Fruit fly (Drosophila melanogaster) whole organism, prepupa: ENCODE measurements around the gene CG17959.

Source experiments
- Blimp-1 ChIP-seq: fragments of 200-800 bp; sonication (Bioruptor generic); optimal IDR thresholded peaks from 3 replicates; lab custom pipeline; 2017; ENCODE audit warnings: missing biosample characterization, missing genetic modification characterization, mild to moderate bottlenecking, moderate library complexity, missing genetic modification reagents
- CG10669 ChIP-seq: fragments of 200-800 bp; sonication (Bioruptor generic); optimal IDR thresholded peaks from 3 replicates; lab custom pipeline; 2018; ENCODE audit warnings: missing biosample characterization, mild to moderate bottlenecking, missing genetic modification characterization, moderate library complexity
- CG1621 ChIP-seq: fragments of 200-800 bp; sonication (Bioruptor generic); optimal IDR thresholded peaks from 3 replicates; lab custom pipeline; 2018; ENCODE audit warnings: missing biosample characterization, mild to moderate bottlenecking, missing genetic modification characterization
- CG16779 ChIP-seq: fragments of 200-800 bp; sonication (Bioruptor generic); optimal IDR thresholded peaks from 3 replicates; lab custom pipeline; 2017; ENCODE audit warnings: missing biosample characterization, mild to moderate bottlenecking, missing genetic modification characterization
- CG3032 ChIP-seq: fragments of 200-800 bp; optimal IDR thresholded peaks from 2 replicates; lab custom pipeline; 2019; ENCODE audit warnings: missing biosample characterization, mild to moderate bottlenecking, missing genetic modification characterization, moderate library complexity
- CG4318 ChIP-seq: fragments of 200-800 bp; sonication (Bioruptor generic); optimal IDR thresholded peaks from 3 replicates; lab custom pipeline; 2017; ENCODE audit warnings: missing biosample characterization, mild to moderate bottlenecking, missing genetic modification characterization
- CG6163 ChIP-seq: fragments of 200-800 bp; sonication (Bioruptor generic); IDR thresholded peaks from 3 replicates; pipeline ENCODE4 v1.3.6; 2022; ENCODE audit warnings: missing biosample characterization, missing genetic modification characterization
- CG7368 ChIP-seq: fragments of 200-800 bp; sonication (Bioruptor generic); optimal IDR thresholded peaks from 3 replicates; lab custom pipeline; 2016; ENCODE audit warnings: missing biosample characterization, missing genetic modification characterization
- CG8119 ChIP-seq: fragments of 200-800 bp; sonication (Bioruptor generic); IDR thresholded peaks from 3 replicates; pipeline ENCODE4 v1.3.6; 2022; ENCODE audit warnings: missing biosample characterization, missing genetic modification characterization
- CG8319 ChIP-seq: fragments of 200-800 bp; sonication (Bioruptor generic); optimal IDR thresholded peaks from 3 replicates; lab custom pipeline; 2016; ENCODE audit warnings: missing biosample characterization, missing genetic modification characterization
- Eip78C ChIP-seq: fragments of 200-800 bp; sonication (Bioruptor generic); peaks from one replicate; lab custom pipeline; 2016; ENCODE audit warnings: missing biosample characterization, missing genetic modification characterization
- Ets96B ChIP-seq: fragments of 200-800 bp; optimal IDR thresholded peaks from 2 replicates; lab custom pipeline; 2019; ENCODE audit warnings: missing biosample characterization, mild to moderate bottlenecking, missing genetic modification characterization, moderate library complexity
- Gug ChIP-seq: fragments of 200-800 bp; sonication (Bioruptor generic); IDR thresholded peaks from 2 replicates; pipeline ENCODE4 v1.3.6; 2022; ENCODE audit warnings: missing biosample characterization, missing genetic modification characterization
- Hr39 ChIP-seq: fragments of 200-800 bp; sonication (Bioruptor generic); optimal IDR thresholded peaks from 2 replicates; lab custom pipeline; 2016; ENCODE audit warnings: missing biosample characterization, missing genetic modification characterization
- Hr4 ChIP-seq: fragments of 200-800 bp; sonication (Bioruptor generic); optimal IDR thresholded peaks from 3 replicates; lab custom pipeline; 2016; ENCODE audit warnings: missing biosample characterization, missing genetic modification characterization
- OdsH ChIP-seq: fragments of 200-800 bp; sonication (Bioruptor generic); optimal IDR thresholded peaks from 3 replicates; lab custom pipeline; 2016; ENCODE audit warnings: missing biosample characterization, missing genetic modification characterization
- Sox102F ChIP-seq: fragments of 200-800 bp; sonication (Bioruptor generic); optimal IDR thresholded peaks from 2 replicates; lab custom pipeline; 2016; ENCODE audit warnings: missing biosample characterization, mild to moderate bottlenecking, missing genetic modification characterization
- Sox14 ChIP-seq: fragments of 200-800 bp; sonication (Bioruptor generic); optimal IDR thresholded peaks from 3 replicates; lab custom pipeline; 2016; ENCODE audit warnings: missing biosample characterization, missing genetic modification characterization
- Sox15 ChIP-seq: fragments of 200-800 bp; sonication (Bioruptor generic); optimal IDR thresholded peaks from 3 replicates; lab custom pipeline; 2016; ENCODE audit warnings: missing biosample characterization, missing genetic modification characterization
- achi ChIP-seq: fragments of 200-800 bp; sonication (Bioruptor generic); optimal IDR thresholded peaks from 3 replicates; lab custom pipeline; 2016; ENCODE audit warnings: missing biosample characterization, missing genetic modification characterization
- acj6 ChIP-seq: fragments of 200-800 bp; sonication (Bioruptor generic); optimal IDR thresholded peaks from 3 replicates; lab custom pipeline; 2016; ENCODE audit warnings: missing biosample characterization, missing genetic modification characterization
- cyc ChIP-seq: fragments of 200-800 bp; sonication (Bioruptor generic); optimal IDR thresholded peaks from 3 replicates; lab custom pipeline; 2016; ENCODE audit warnings: missing biosample characterization, missing genetic modification characterization
- dac ChIP-seq: fragments of 200-800 bp; sonication (Bioruptor generic); optimal IDR thresholded peaks from 2 replicates; lab custom pipeline; 2017; ENCODE audit warnings: missing biosample characterization, mild to moderate bottlenecking, missing genetic modification characterization
- dsx ChIP-seq: fragments of 200-800 bp; optimal IDR thresholded peaks from 3 replicates; lab custom pipeline; 2019; ENCODE audit warnings: missing biosample characterization, mild to moderate bottlenecking, missing genetic modification characterization, moderate library complexity; ENCODE audit not compliant: poor library complexity, severe bottlenecking
- esn ChIP-seq: fragments of 200-800 bp; sonication (Bioruptor generic); optimal IDR thresholded peaks from 2 replicates; lab custom pipeline; 2016; ENCODE audit warnings: missing biosample characterization, mild to moderate bottlenecking, missing genetic modification characterization, moderate library complexity
- fd85E ChIP-seq: fragments of 200-800 bp; sonication (Bioruptor generic); optimal IDR thresholded peaks from 3 replicates; lab custom pipeline; 2016; ENCODE audit warnings: missing biosample characterization, missing genetic modification characterization
- fkh ChIP-seq: fragments of 200-800 bp; sonication (Bioruptor generic); optimal IDR thresholded peaks from 3 replicates; lab custom pipeline; 2017; ENCODE audit warnings: missing biosample characterization, mild to moderate bottlenecking, missing genetic modification characterization, moderate library complexity
- lz ChIP-seq: fragments of 200-800 bp; sonication (Bioruptor generic); optimal IDR thresholded peaks from 3 replicates; lab custom pipeline; 2016; ENCODE audit warnings: missing biosample characterization, missing genetic modification characterization
- net ChIP-seq: fragments of 200-800 bp; sonication (Bioruptor generic); optimal IDR thresholded peaks from 3 replicates; lab custom pipeline; 2016; ENCODE audit warnings: missing biosample characterization, missing genetic modification characterization
- ss ChIP-seq, 2 experiments: fragments of 200-800 bp; sonication (Bioruptor generic); optimal IDR thresholded peaks; 2 replicates in 1 of 2; 3 replicates in 1 of 2; lab custom pipeline; 2017 to 2018; ENCODE audit warnings: mild to moderate bottlenecking in 2 of 2, missing biosample characterization in 2 of 2, missing genetic modification characterization in 2 of 2, moderate library complexity in 1 of 2
- svp ChIP-seq: fragments of 200-800 bp; sonication (Bioruptor generic); peaks from one replicate; lab custom pipeline; 2016; ENCODE audit warnings: missing biosample characterization, missing genetic modification characterization
- topi ChIP-seq: fragments of 200-800 bp; sonication (Bioruptor generic); optimal IDR thresholded peaks from 3 replicates; lab custom pipeline; 2016; ENCODE audit warnings: missing biosample characterization, missing genetic modification characterization
- vri ChIP-seq: fragments of 200-800 bp; sonication (Bioruptor generic); optimal IDR thresholded peaks from 3 replicates; lab custom pipeline; 2016; ENCODE audit warnings: missing biosample characterization, mild to moderate bottlenecking, missing genetic modification characterization

The CG17959 gene

DNA sequence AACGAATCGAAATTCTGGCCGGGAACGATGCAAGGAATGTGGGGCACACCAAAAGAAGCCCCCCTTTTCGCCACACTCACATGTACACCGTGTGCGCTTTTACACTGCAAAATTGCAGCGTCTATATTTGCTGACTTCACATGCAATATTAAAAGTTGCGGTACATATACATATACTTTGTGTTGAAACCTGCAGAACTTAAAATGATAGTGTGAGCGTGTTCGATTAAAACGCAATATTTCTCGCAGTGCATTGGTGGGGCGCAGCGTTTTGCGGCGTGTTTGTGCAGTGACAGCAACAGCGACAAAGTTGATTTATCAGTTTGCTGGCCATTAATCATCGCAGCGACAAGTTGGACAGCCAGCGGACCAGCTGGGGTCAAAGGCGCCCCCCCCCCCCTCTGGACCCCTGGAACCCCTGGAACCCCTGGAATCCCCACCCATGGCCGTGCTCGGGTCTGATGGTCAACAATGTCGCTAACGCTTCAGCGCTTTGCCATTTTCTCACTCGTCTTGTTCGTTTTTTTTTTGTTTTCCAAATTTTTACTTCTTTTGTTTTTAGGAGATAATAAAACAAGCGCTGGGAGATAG is 39.7 kb upstream of the CG17959 start (continued):
- TF ChIP-seq achi (GFP tag; lab: Kevin White, UChicago) (peak; percentile 3), Sox15 (peak; percentile 24), CG8319 (no peak), OdsH (GFP tag; lab: Kevin White, UChicago) (peak; percentile 24), CG6163 (GFP tag; lab: Robert Waterston, UW) (no peak), Hr4 (GFP tag; lab: Kevin White, UChicago) (no peak), esn (GFP tag; lab: Kevin White, UChicago) (peak; percentile 36), CG7368 (no peak), cyc (GFP tag; lab: Kevin White, UChicago) (peak; percentile 45), ss (GFP tag; optimal IDR thresholded peaks at IDR 0.05; lab: Kevin White, UChicago) (no peak), Ets96B (tag; lab: Kevin White, UChicago) (peak; percentile 14), Blimp-1 (GFP tag; lab: Kevin White, UChicago) (no peak)

DNA sequence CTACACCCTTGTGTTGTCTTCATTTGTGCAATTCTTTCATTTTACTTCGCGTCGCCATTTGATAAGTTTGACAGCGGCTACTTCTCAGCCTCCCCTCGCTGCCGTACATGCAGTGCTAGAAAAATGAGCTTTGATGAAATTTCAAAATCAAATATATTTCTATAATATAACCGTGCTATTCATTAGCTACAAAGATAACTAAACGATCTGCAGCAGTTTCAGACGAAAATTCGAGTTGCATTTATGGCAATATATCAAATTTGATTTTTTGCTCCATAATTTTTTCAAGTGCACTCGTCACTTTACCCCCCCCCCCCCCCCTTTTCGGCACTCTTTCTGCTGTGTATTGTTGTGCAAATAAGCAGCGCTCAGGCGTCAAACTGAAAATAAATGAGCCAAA is 34.3 kb upstream of the CG17959 start:
- peak; percentile 42 for TF ChIP-seq svp (GFP tag; lab: Kevin White, UChicago)
- no peak for TF ChIP-seq Sox14 (GFP tag; lab: Kevin White, UChicago)
- no peak for TF ChIP-seq lz (GFP tag; lab: Kevin White, UChicago)
- TF ChIP-seq Eip78C (GFP tag; lab: Kevin White, UChicago) = peak; percentile 36
- TF ChIP-seq Sox102F = no peak
- no peak for TF ChIP-seq net (GFP tag; lab: Kevin White, UChicago)
- no peak for TF ChIP-seq vri (GFP tag; lab: Kevin White, UChicago)
- TF ChIP-seq achi (GFP tag; lab: Kevin White, UChicago) = no peak

dm6 chrX:2914091-2914490 is 32.8 kb upstream of the CG17959 start:
- TF ChIP-seq Eip78C (GFP tag; lab: Kevin White, UChicago) (peak; percentile 19), CG8119 (GFP tag; lab: Robert Waterston, UW) (no peak), fd85E (GFP tag; lab: Kevin White, UChicago) (no peak), dsx (no peak), Ets96B (tag; lab: Kevin White, UChicago) (peak; percentile 17), CG16779 (tag; lab: Kevin White, UChicago) (no peak), CG1621 (tag; lab: Kevin White, UChicago) (no peak), CG3032 (tag; lab: Kevin White, UChicago) (peak; percentile 1)

DNA sequence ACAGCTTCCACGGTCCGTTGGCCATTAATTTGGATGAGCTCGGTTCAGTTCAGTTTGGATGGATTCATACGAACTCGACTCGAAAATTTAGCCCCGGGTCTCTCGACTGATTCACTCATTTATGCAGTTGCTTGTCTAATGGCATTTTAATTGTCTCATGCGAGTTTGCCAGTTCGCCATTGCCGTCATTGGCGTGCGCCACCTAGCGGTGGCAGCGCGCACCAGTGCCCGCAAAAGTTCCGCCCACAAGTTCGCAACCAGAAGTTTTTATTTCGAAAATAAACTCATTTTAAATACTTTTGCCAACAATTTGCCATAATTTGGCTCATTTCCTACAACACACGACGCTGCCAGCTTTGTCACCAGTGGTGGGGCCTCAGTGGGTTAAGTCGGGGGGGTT is 31.8 kb upstream of the CG17959 start:
- TF ChIP-seq CG10669 (no peak), topi (GFP tag; lab: Kevin White, UChicago) (no peak), dac (no peak), Hr39 (GFP tag; lab: Kevin White, UChicago) (no peak), CG6163 (GFP tag; lab: Robert Waterston, UW) (no peak), CG4318 (no peak), CG16779 (tag; lab: Kevin White, UChicago) (no peak)

DNA sequence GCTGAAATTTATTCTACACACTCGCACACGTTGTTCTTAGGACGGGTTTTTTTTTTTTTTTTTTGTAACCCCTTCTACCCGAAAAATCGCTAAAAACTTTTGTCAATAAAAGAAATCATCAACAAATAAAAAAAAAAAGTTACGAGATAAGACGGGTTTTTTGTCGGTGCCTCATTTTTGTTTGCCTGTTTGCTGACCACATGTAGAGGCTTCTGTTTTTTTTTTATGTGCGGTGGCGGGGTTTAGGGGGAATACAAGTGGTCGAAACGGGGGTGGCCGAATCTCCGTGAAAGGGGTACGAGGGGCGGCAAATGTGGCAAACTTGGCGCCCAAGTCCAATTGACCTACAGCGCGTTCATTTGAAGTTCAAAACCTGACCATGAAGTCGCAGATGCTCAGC is 28.3 kb upstream of the CG17959 start:
- TF ChIP-seq Gug (GFP tag; lab: Robert Waterston, UW) (no peak), fkh (GFP tag; lab: Kevin White, UChicago) (peak; percentile 64), dsx (no peak), vri (GFP tag; lab: Kevin White, UChicago) (peak; percentile 6), acj6 (GFP tag; lab: Kevin White, UChicago) (no peak)
